Worm (Caenorhabditis elegans): ENCODE data around the gene acs-19.

DNA sequence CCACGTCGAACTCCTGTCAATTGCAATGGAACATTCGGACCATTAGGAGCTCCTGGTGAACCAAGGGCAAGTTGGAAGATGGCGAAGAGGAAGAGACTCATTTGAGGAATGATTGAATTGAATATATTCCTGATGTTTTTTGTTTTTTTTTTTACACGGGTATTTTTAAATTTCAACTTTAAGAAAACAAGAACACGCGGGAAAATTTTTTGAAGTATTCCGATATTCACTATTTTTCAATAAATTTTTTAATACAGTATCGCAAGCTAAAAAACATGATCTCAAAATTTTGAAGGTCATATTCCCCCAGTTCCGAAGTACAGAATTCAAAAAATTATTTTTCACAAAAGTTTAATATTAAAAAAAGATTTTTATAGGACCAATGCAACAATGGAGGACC is 35.2 kb upstream of the acs-19 start, which contains the start of gene cnnm-5:
- no peak for TF ChIP-seq R02D3.7 (tag; optimal IDR thresholded peaks at IDR 0.05)
- TF ChIP-seq nhr-25 (tag; optimal IDR thresholded peaks at IDR 0.05): no peak
- no peak for TF ChIP-seq ceh-9 (tag; optimal IDR thresholded peaks at IDR 0.05)
- TF ChIP-seq unc-62 (GFP tag; optimal IDR thresholded peaks at IDR 0.05): no peak
- no peak for TF ChIP-seq jun-1 (tag; optimal IDR thresholded peaks at IDR 0.05)
- TF ChIP-seq nhr-76 (tag; optimal IDR thresholded peaks at IDR 0.05): no peak
- no peak for TF ChIP-seq ZK546.5 (tag; optimal IDR thresholded peaks at IDR 0.05)
- TF ChIP-seq zag-1 (tag; optimal IDR thresholded peaks at IDR 0.05): no peak
- no peak for TF ChIP-seq nhr-12 (tag; optimal IDR thresholded peaks at IDR 0.05)
- no peak for TF ChIP-seq nhr-237 (tag; optimal IDR thresholded peaks at IDR 0.05)
- TF ChIP-seq nhr-77 (tag; optimal IDR thresholded peaks at IDR 0.05): no peak
- no peak for TF ChIP-seq elt-1 (tag; optimal IDR thresholded peaks at IDR 0.05)
